Worm (Caenorhabditis elegans): ENCODE results near the gene clc-31.

Gene clc-31

ce11 chrII:385957-386356 is 45.6 kb downstream of the clc-31 start, which contains the start of gene C03H5.3 (continued):
- TF ChIP-seq mdl-1 (tag; optimal IDR thresholded peaks at IDR 0.05) = peak in 1 of 2 experiments; percentile 8
- peak; percentile 31; the same call in 1 of the 2 replicates for TF ChIP-seq nhr-19 (GFP tag; conservative IDR thresholded peaks at IDR 0.05)
- peak; percentile 96 to 99 for TF ChIP-seq efl-1 (optimal IDR thresholded peaks at IDR 0.05)
- peak; percentile 96 to 99 for TF ChIP-seq efl-1 (GFP tag; optimal IDR thresholded peaks at IDR 0.05 in 1 of 2)
- TF ChIP-seq ets-5 (GFP tag; IDR thresholded peaks at IDR 0.05) = no peak
- TF ChIP-seq ceh-63 (GFP tag; optimal IDR thresholded peaks at IDR 0.05) = no peak
- no peak for TF ChIP-seq alr-1 (tag; optimal IDR thresholded peaks at IDR 0.05; ENCODE audit: borderline replicate concordance)
- TF ChIP-seq unc-62 (GFP tag; optimal IDR thresholded peaks at IDR 0.05) = no peak
- no peak for TF ChIP-seq rnt-1 (tag; optimal IDR thresholded peaks at IDR 0.05)
- no peak for TF ChIP-seq nhr-12 (tag; optimal IDR thresholded peaks at IDR 0.05)
- TF ChIP-seq zip-4 (GFP tag; optimal IDR thresholded peaks at IDR 0.05) = no peak
- no peak for TF ChIP-seq sptf-1 (tag; optimal IDR thresholded peaks at IDR 0.05)
- no peak for TF ChIP-seq elt-3 (tag; optimal IDR thresholded peaks at IDR 0.05)
- no peak for TF ChIP-seq nhr-84 (tag; optimal IDR thresholded peaks at IDR 0.05)
- TF ChIP-seq unc-98 (GFP tag; IDR thresholded peaks at IDR 0.05) = no peak
- TF ChIP-seq snpc-4 (tag; optimal IDR thresholded peaks at IDR 0.05) = peak; percentile 34
- TF ChIP-seq F16B12.6 (tag; optimal IDR thresholded peaks at IDR 0.05) = peak; percentile 96
- TF ChIP-seq ceh-90 (tag; optimal IDR thresholded peaks at IDR 0.05) = no peak
- no peak for TF ChIP-seq nhr-237 (tag; optimal IDR thresholded peaks at IDR 0.05)
- TF ChIP-seq vab-15 (tag; optimal IDR thresholded peaks at IDR 0.05) = no peak
- no peak for TF ChIP-seq ceh-8 (GFP tag; optimal IDR thresholded peaks at IDR 0.05)
- TF ChIP-seq sox-4 (tag; optimal IDR thresholded peaks at IDR 0.05) = no peak
- TF ChIP-seq aha-1 (tag; optimal IDR thresholded peaks at IDR 0.05) = no peak
- no peak for TF ChIP-seq ceh-88 (GFP tag; IDR thresholded peaks at IDR 0.05)
- TF ChIP-seq ztf-4 (tag; optimal IDR thresholded peaks at IDR 0.05) = no peak
- peak; percentile 60 for TF ChIP-seq swsn-7 (tag; optimal IDR thresholded peaks at IDR 0.05)
- TF ChIP-seq nhr-90 (tag; optimal IDR thresholded peaks at IDR 0.05; ENCODE audit: poor library complexity) = peak; percentile 28
- TF ChIP-seq unc-30 (tag; optimal IDR thresholded peaks at IDR 0.05) = no peak
- TF ChIP-seq fos-1 (tag; optimal IDR thresholded peaks at IDR 0.05) = no peak
- TF ChIP-seq snu-23 (GFP tag; optimal IDR thresholded peaks at IDR 0.05) = peak; percentile 70
- TF ChIP-seq lin-39 (tag; optimal IDR thresholded peaks at IDR 0.05) = no peak
- no peak for TF ChIP-seq ama-1 (optimal IDR thresholded peaks at IDR 0.05)

DNA sequence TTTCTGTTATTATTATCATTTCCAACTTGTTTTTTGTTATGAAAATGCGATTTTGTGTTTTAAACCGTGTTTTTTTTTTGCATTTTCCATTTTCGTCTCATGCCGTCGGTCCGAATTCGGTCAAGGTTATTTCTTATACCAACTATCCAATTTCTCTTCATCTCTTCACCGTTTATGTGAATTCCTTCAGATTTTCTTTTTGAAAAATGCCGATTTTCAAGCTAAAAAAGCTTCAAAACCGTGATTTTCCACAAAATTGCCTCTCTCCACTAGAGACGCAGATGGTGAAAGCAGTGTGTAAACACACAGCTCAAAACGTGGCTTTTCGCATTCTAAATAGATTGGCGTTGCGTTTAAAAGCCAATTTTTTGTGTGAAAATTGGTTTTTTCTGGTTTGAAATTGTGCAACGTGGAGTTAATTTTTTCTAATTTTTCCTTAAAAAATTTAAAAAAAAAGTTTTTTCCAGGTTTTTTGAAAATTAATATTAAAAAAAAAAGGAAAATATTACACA is 47.6 kb downstream of the clc-31 start:
- TF ChIP-seq aly-2 (tag; optimal IDR thresholded peaks at IDR 0.05) (no peak), F16B12.6 (tag; optimal IDR thresholded peaks at IDR 0.05) (peak; percentile 1), egl-13 (tag; optimal IDR thresholded peaks at IDR 0.05) (no peak), sup-37 (GFP tag; optimal IDR thresholded peaks at IDR 0.05) (no peak), vab-15 (tag; optimal IDR thresholded peaks at IDR 0.05) (no peak), elt-3 (tag; optimal IDR thresholded peaks at IDR 0.05) (no peak), blmp-1 (tag; optimal IDR thresholded peaks at IDR 0.05) (peak; percentile 22), dpl-1 (GFP tag; optimal IDR thresholded peaks at IDR 0.05) (peak in 1 of 3 experiments; percentile 15), efl-1 (optimal IDR thresholded peaks at IDR 0.05) (peak; percentile 17 to 28), efl-1 (GFP tag; optimal IDR thresholded peaks at IDR 0.05 in 1 of 2) (peak in 1 of 2 experiments; percentile 92), xbp-1 (tag; optimal IDR thresholded peaks at IDR 0.05) (no peak)

- no peak for TF ChIP-seq irx-1 (tag; optimal IDR thresholded peaks at IDR 0.05)
- no peak for TF ChIP-seq aha-1 (tag; optimal IDR thresholded peaks at IDR 0.05)
- TF ChIP-seq mef-2 (tag; optimal IDR thresholded peaks at IDR 0.05) = no peak
- TF ChIP-seq fkh-10 (GFP tag; optimal IDR thresholded peaks at IDR 0.05) = no peak
- no peak for TF ChIP-seq ceh-8 (GFP tag; optimal IDR thresholded peaks at IDR 0.05)
- no peak for TF ChIP-seq jun-1 (tag; optimal IDR thresholded peaks at IDR 0.05)
- TF ChIP-seq pax-3 (tag; optimal IDR thresholded peaks at IDR 0.05) = no peak
- no peak for TF ChIP-seq tlp-1 (tag; optimal IDR thresholded peaks at IDR 0.05)
- no peak for TF ChIP-seq nhr-12 (tag; optimal IDR thresholded peaks at IDR 0.05)
- no peak for TF ChIP-seq C04F5.9 (tag; optimal IDR thresholded peaks at IDR 0.05)
- no peak for TF ChIP-seq xbp-1 (tag; optimal IDR thresholded peaks at IDR 0.05)
- TF ChIP-seq swsn-7 (tag; optimal IDR thresholded peaks at IDR 0.05) = no peak
Observed at ce11 chrII:388533-388932, 48.2 kb downstream of the clc-31 start, which contains the start of gene nstp-4. Gene nstp-4, plus strand, starts transcription at chrII:388833.

All from whole organism, L1 larva.